Worm (Caenorhabditis elegans) whole organism, midembryonic: ENCODE results near the gene idpc-6.

Experiments
- cog-1 ChIP-seq: sonication (generic microtip); optimal IDR thresholded peaks from 2 replicates; lab custom pipeline; 2016; ENCODE audit warnings: missing genetic modification characterization, missing compliant biosample characterization
- flt-1 ChIP-seq: fragments of 200-800 bp; sonication (Bioruptor generic); IDR thresholded peaks from 2 replicates; pipeline ENCODE4 v1.3.6; 2022; ENCODE audit warnings: missing genetic modification characterization, missing compliant biosample characterization
- klf-2 ChIP-seq: fragments of 200-800 bp; sonication (Bioruptor generic); conservative IDR thresholded peaks from 2 replicates; pipeline ENCODE4 v1.3.6; 2022; ENCODE audit warnings: missing genetic modification reagents, missing genetic modification characterization, missing compliant biosample characterization
- med-1 ChIP-seq: sonication (generic microtip); optimal IDR thresholded peaks from 2 replicates; lab custom pipeline; 2017; ENCODE audit warnings: missing genetic modification characterization, mild to moderate bottlenecking, missing compliant biosample characterization, antibody characterized with exemption, missing genetic modification reagents; ENCODE audit not compliant: insufficient read depth
- ref-1 ChIP-seq: fragments of 200-800 bp; sonication (Bioruptor generic); conservative IDR thresholded peaks from 2 replicates; pipeline ENCODE4 v1.3.6; 2022; ENCODE audit warnings: missing genetic modification reagents, missing genetic modification characterization, missing compliant biosample characterization
- tab-1 ChIP-seq: fragments of 200-800 bp; sonication (Bioruptor generic); IDR thresholded peaks from 2 replicates; pipeline ENCODE4 v1.3.6; 2022; ENCODE audit warnings: missing genetic modification characterization, missing compliant biosample characterization
- ztf-23 ChIP-seq: fragments of 200-800 bp; sonication (Bioruptor generic); IDR thresholded peaks from 2 replicates; pipeline ENCODE4 v1.3.6; 2022; ENCODE audit warnings: missing genetic modification reagents, missing genetic modification characterization, missing compliant biosample characterization
- ztf-29 ChIP-seq: fragments of 200-800 bp; sonication (Bioruptor generic); IDR thresholded peaks from 2 replicates; pipeline ENCODE4 v1.3.6; 2022; ENCODE audit warnings: missing genetic modification reagents, missing genetic modification characterization, missing compliant biosample characterization

DNA sequence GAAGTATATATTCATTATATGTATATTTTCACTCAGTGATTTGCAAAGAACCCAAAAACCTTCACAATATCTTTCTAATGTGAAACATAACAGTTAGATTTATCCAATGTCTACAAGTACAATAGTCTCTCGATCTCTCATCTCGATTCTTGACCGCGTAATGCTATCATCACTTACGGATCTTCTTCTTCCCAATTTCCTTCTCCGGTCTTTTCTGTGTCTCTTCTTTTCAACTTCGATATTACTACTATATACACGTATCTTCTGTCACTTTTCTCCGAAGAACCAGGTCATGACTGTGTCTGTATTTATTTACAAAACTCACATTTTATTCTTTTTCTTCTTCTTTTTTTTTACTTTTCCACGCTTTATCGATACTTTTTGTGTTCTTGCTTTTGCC is 31.4 kb upstream of the idpc-6 start:
- TF ChIP-seq ztf-23 (GFP tag; lab: Robert Waterston, UW) (no peak), cog-1 (tag; lab: Kevin White, UChicago) (no peak), flt-1 (GFP tag; lab: Robert Waterston, UW) (no peak), ztf-29 (GFP tag; lab: Robert Waterston, UW) (no peak), med-1 (GFP tag; lab: Kevin White, UChicago) (no peak), tab-1 (GFP tag; lab: Robert Waterston, UW) (no peak), ref-1 (GFP tag; lab: Robert Waterston, UW) (no peak), klf-2 (no peak)
